Worm (Caenorhabditis elegans): ENCODE measurements around the gene col-174.

ce11 chrX:7537742-7538268 lies 8.8 kb upstream of the col-174 start, which contains the start of gene dpy-7:
- TF ChIP-seq ztf-23 (GFP tag; IDR thresholded peaks at IDR 0.05), result no peak
- TF ChIP-seq cog-1 (tag; optimal IDR thresholded peaks at IDR 0.05), result no peak
- TF ChIP-seq med-1 (GFP tag; optimal IDR thresholded peaks at IDR 0.05; ENCODE audit: insufficient read depth), result no peak
- no peak for TF ChIP-seq ref-1 (GFP tag; conservative IDR thresholded peaks at IDR 0.05)
- TF ChIP-seq T22C8.4 (GFP tag; IDR thresholded peaks at IDR 0.05), result no peak
- no peak for TF ChIP-seq flt-1 (GFP tag; IDR thresholded peaks at IDR 0.05)
- no peak for TF ChIP-seq tab-1 (GFP tag; IDR thresholded peaks at IDR 0.05)

All from whole organism, midembryonic.